Fruit fly (Drosophila melanogaster) whole organism, embryonic: Measurements from ENCODE around the gene CG31823.

Experiments used
- CG10462 ChIP-seq: fragments of 200-800 bp; sonication (Bioruptor generic); optimal IDR thresholded peaks from 2 replicates; lab custom pipeline; 2016; ENCODE audit warnings: missing biosample characterization, missing genetic modification characterization
- CG10565 ChIP-seq: fragments of 200-800 bp; sonication (Bioruptor generic); optimal IDR thresholded peaks from 3 replicates; lab custom pipeline; 2016; ENCODE audit warnings: missing biosample characterization, mild to moderate bottlenecking, missing genetic modification characterization
- CG14710 ChIP-seq: fragments of 200-800 bp; sonication (Bioruptor generic); optimal IDR thresholded peaks from 3 replicates; lab custom pipeline; 2019; ENCODE audit warnings: missing biosample characterization, mild to moderate bottlenecking, missing genetic modification characterization, moderate library complexity
- CG1603 ChIP-seq: fragments of 200-800 bp; sonication (Bioruptor generic); optimal IDR thresholded peaks from 2 replicates; lab custom pipeline; 2019; ENCODE audit warnings: missing biosample characterization, mild to moderate bottlenecking, missing genetic modification characterization, moderate library complexity
- CG17361 ChIP-seq: fragments of 200-800 bp; sonication (Bioruptor generic); IDR thresholded peaks from 3 replicates; pipeline ENCODE4 v1.3.6; 2022; ENCODE audit warnings: missing biosample characterization, missing genetic modification characterization
- CG17568 ChIP-seq: fragments of 200-800 bp; sonication (Bioruptor generic); optimal IDR thresholded peaks from 2 replicates; lab custom pipeline; 2018; ENCODE audit warnings: missing biosample characterization, mild to moderate bottlenecking, missing genetic modification characterization, moderate library complexity
- CG18011 ChIP-seq: fragments of 200-800 bp; sonication (Bioruptor generic); optimal IDR thresholded peaks from 2 replicates; lab custom pipeline; 2017; ENCODE audit warnings: missing biosample characterization, missing genetic modification characterization, mild to moderate bottlenecking, moderate library complexity, missing genotype
- CG2712 ChIP-seq: fragments of 200-800 bp; optimal IDR thresholded peaks from 3 replicates; lab custom pipeline; 2019; ENCODE audit warnings: missing biosample characterization, mild to moderate bottlenecking, missing genetic modification characterization, moderate library complexity
- CG30403 ChIP-seq: fragments of 200-800 bp; sonication (Bioruptor generic); optimal IDR thresholded peaks from 3 replicates; lab custom pipeline; 2016; ENCODE audit warnings: missing biosample characterization, missing genetic modification characterization
- CG32772 ChIP-seq: fragments of 200-800 bp; sonication (Bioruptor generic); IDR thresholded peaks from 2 replicates; pipeline ENCODE4 v1.3.6; 2022; ENCODE audit warnings: missing biosample characterization, missing genetic modification characterization
- CG33557 ChIP-seq: fragments of 200-800 bp; sonication (Bioruptor generic); optimal IDR thresholded peaks from 2 replicates; lab custom pipeline; 2019; ENCODE audit warnings: missing biosample characterization, mild to moderate bottlenecking, missing genetic modification characterization, moderate library complexity
- CG34376 ChIP-seq: fragments of 200-800 bp; sonication (Bioruptor generic); optimal IDR thresholded peaks from 2 replicates; lab custom pipeline; 2018; ENCODE audit warnings: missing biosample characterization, mild to moderate bottlenecking, missing genetic modification characterization
- CG3995 ChIP-seq: fragments of 200-800 bp; sonication (Bioruptor generic); optimal IDR thresholded peaks from 3 replicates; lab custom pipeline; 2016; ENCODE audit warnings: missing biosample characterization, missing genetic modification characterization
- CG4617 ChIP-seq: fragments of 200-800 bp; sonication (Bioruptor generic); optimal IDR thresholded peaks from 3 replicates; lab custom pipeline; 2016; ENCODE audit warnings: missing biosample characterization, missing genetic modification characterization, borderline replicate concordance
- CTCF ChIP-seq: fragments of 200-800 bp; sonication (Bioruptor generic); optimal IDR thresholded peaks from 2 replicates; lab custom pipeline; 2017; ENCODE audit warnings: missing biosample characterization, mild to moderate bottlenecking, missing genetic modification characterization, moderate library complexity
- Chrac-16 ChIP-seq: fragments of 200-800 bp; sonication (Bioruptor generic); optimal IDR thresholded peaks from 3 replicates; lab custom pipeline; 2016; ENCODE audit warnings: missing biosample characterization, missing genetic modification characterization
- CrebB ChIP-seq: fragments of 200-800 bp; sonication (Bioruptor generic); optimal IDR thresholded peaks from 3 replicates; lab custom pipeline; 2018; ENCODE audit warnings: missing biosample characterization, mild to moderate bottlenecking, missing genetic modification characterization
- Dad ChIP-seq: fragments of 200-800 bp; sonication (Bioruptor generic); optimal IDR thresholded peaks from 3 replicates; lab custom pipeline; 2016; ENCODE audit warnings: missing biosample characterization, missing genetic modification characterization
- Dip3 ChIP-seq: fragments of 200-800 bp; sonication (Bioruptor generic); optimal IDR thresholded peaks from 3 replicates; lab custom pipeline; 2016; ENCODE audit warnings: missing biosample characterization, missing genetic modification characterization
- HmgD ChIP-seq: fragments of 200-800 bp; sonication (Bioruptor generic); optimal IDR thresholded peaks from 3 replicates; lab custom pipeline; 2016; ENCODE audit warnings: missing biosample characterization, missing genetic modification characterization
- Hmx ChIP-seq: fragments of 200-800 bp; sonication (Bioruptor generic); optimal IDR thresholded peaks from 2 replicates; lab custom pipeline; 2016; ENCODE audit warnings: missing biosample characterization, missing genetic modification characterization
- Hr51 ChIP-seq, 2 experiments: fragments of 200-800 bp; sonication (Bioruptor generic); optimal IDR thresholded peaks; 2 replicates in 1 of 2; 3 replicates in 1 of 2; lab custom pipeline; 2016 to 2018; ENCODE audit warnings: missing biosample characterization in 2 of 2, missing genetic modification characterization in 2 of 2, mild to moderate bottlenecking in 1 of 2, moderate library complexity in 1 of 2
- Hr78 ChIP-seq, 2 experiments: fragments of 200-800 bp in 1 of 2; fragments of >200 bp in 1 of 2; sonication (Bioruptor generic) in 1 of 2; optimal IDR thresholded peaks; 2 replicates each; lab custom pipeline; 2017 to 2019; ENCODE audit warnings: missing biosample characterization in 2 of 2, missing genetic modification characterization in 2 of 2, mild to moderate bottlenecking in 1 of 2, moderate library complexity in 1 of 2
- Hsf ChIP-seq: fragments of 200-800 bp; sonication (Bioruptor generic); optimal IDR thresholded peaks from 3 replicates; lab custom pipeline; 2016; ENCODE audit warnings: missing biosample characterization, missing genetic modification characterization
- MTF-1 ChIP-seq: fragments of 200-800 bp; sonication (Bioruptor generic); optimal IDR thresholded peaks from 2 replicates; lab custom pipeline; 2018; ENCODE audit warnings: missing biosample characterization, mild to moderate bottlenecking, missing genetic modification characterization, borderline replicate concordance
- Med ChIP-seq: fragments of 200-800 bp; sonication (Bioruptor generic); peaks from one replicate; lab custom pipeline; 2016; ENCODE audit warnings: missing biosample characterization, missing genetic modification characterization, mild to moderate bottlenecking, inconsistent platforms, moderate library complexity
- Oli ChIP-seq: fragments of 200-800 bp; sonication (Bioruptor generic); optimal IDR thresholded peaks from 2 replicates; lab custom pipeline; 2018; ENCODE audit warnings: missing biosample characterization, mild to moderate bottlenecking, missing genetic modification characterization, moderate library complexity
- Poxn ChIP-seq: fragments of 200-800 bp; sonication (Bioruptor generic); IDR thresholded peaks from 2 replicates; pipeline ENCODE4 v1.3.6; 2022; ENCODE audit warnings: missing biosample characterization, missing genetic modification characterization
- Ptx1 ChIP-seq: fragments of 200-800 bp; sonication (Bioruptor generic); IDR thresholded peaks from 2 replicates; pipeline ENCODE4 v1.3.6; 2022; ENCODE audit warnings: missing biosample characterization, missing genetic modification characterization
- Sox100B ChIP-seq: fragments of 200-800 bp; sonication (Bioruptor generic); optimal IDR thresholded peaks from 3 replicates; lab custom pipeline; 2018; ENCODE audit warnings: missing biosample characterization, mild to moderate bottlenecking, missing genetic modification characterization
- Trl ChIP-seq, 3 experiments: fragments of >200 bp in 2 of 3; fragments of 200-800 bp in 1 of 3; sonication (Bioruptor generic) in 1 of 3; optimal IDR thresholded peaks; 2 replicates in 1 of 3; 3 replicates in 2 of 3; lab custom pipeline; 2016 to 2017; ENCODE audit warnings: missing biosample characterization in 1 of 3, missing genetic modification characterization in 1 of 3
- Usf ChIP-seq: fragments of 200-800 bp; sonication (Bioruptor generic); optimal IDR thresholded peaks from 2 replicates; lab custom pipeline; 2017; ENCODE audit warnings: missing genotype, missing biosample characterization, missing genetic modification characterization
- ash1 ChIP-seq: fragments of 200-800 bp; sonication (Bioruptor generic); optimal IDR thresholded peaks from 2 replicates; lab custom pipeline; 2018; ENCODE audit warnings: missing biosample characterization, mild to moderate bottlenecking, missing genetic modification characterization
- cato ChIP-seq: fragments of 200-800 bp; sonication (Bioruptor generic); optimal IDR thresholded peaks from 2 replicates; lab custom pipeline; 2016; ENCODE audit warnings: missing biosample characterization, missing genetic modification characterization, borderline replicate concordance
- chm ChIP-seq: fragments of 200-800 bp; sonication (Bioruptor generic); IDR thresholded peaks from 2 replicates; pipeline ENCODE4 v1.3.6; 2022; ENCODE audit warnings: missing biosample characterization, missing genetic modification characterization
- disco-r ChIP-seq: fragments of 200-800 bp; sonication (Bioruptor generic); optimal IDR thresholded peaks from 2 replicates; lab custom pipeline; 2016; ENCODE audit warnings: missing biosample characterization, missing genetic modification characterization
- ems ChIP-seq: fragments of 200-800 bp; sonication (Bioruptor generic); optimal IDR thresholded peaks from 3 replicates; lab custom pipeline; 2016; ENCODE audit warnings: missing biosample characterization, missing genetic modification characterization
- fu2 ChIP-seq: fragments of 200-800 bp; sonication (Bioruptor generic); optimal IDR thresholded peaks from 2 replicates; lab custom pipeline; 2016; ENCODE audit warnings: missing biosample characterization, missing genetic modification characterization
- gce ChIP-seq: fragments of 200-800 bp; sonication (Bioruptor generic); IDR thresholded peaks from 3 replicates; pipeline ENCODE4 v1.3.6; 2022; ENCODE audit warnings: missing biosample characterization, missing genetic modification characterization
- hbn ChIP-seq: fragments of 200-800 bp; sonication (Bioruptor generic); IDR thresholded peaks from 2 replicates; pipeline ENCODE4 v1.3.6; 2022; ENCODE audit warnings: missing biosample characterization, missing genetic modification characterization; ENCODE audit not compliant: partially characterized antibody
- hth ChIP-seq: fragments of >200 bp; optimal IDR thresholded peaks from 2 replicates; lab custom pipeline; 2017; ENCODE audit warnings: inconsistent platforms
- lab ChIP-seq: fragments of 200-800 bp; sonication (Bioruptor generic); optimal IDR thresholded peaks from 3 replicates; lab custom pipeline; 2017; ENCODE audit warnings: missing biosample characterization, missing genetic modification characterization, mild to moderate bottlenecking, moderate library complexity, missing genetic modification reagents
- nmo ChIP-seq: fragments of 200-800 bp; sonication (Bioruptor generic); optimal IDR thresholded peaks from 2 replicates; lab custom pipeline; 2018; ENCODE audit warnings: missing biosample characterization, mild to moderate bottlenecking, missing genetic modification characterization, moderate library complexity
- pho ChIP-seq: fragments of 200-800 bp; sonication (Bioruptor generic); optimal IDR thresholded peaks from 2 replicates; lab custom pipeline; 2016; ENCODE audit warnings: missing biosample characterization, missing genetic modification characterization
- sim ChIP-seq: fragments of 200-800 bp; sonication (Bioruptor generic); IDR thresholded peaks from 2 replicates; pipeline ENCODE4 v1.3.6; 2022; ENCODE audit warnings: missing biosample characterization, missing genetic modification characterization
- ssp ChIP-seq: fragments of 200-800 bp; sonication (Bioruptor generic); IDR thresholded peaks from 2 replicates; pipeline ENCODE4 v1.3.6; 2022; ENCODE audit warnings: missing biosample characterization, missing genetic modification characterization
- stc ChIP-seq: fragments of 200-800 bp; sonication (Bioruptor generic); IDR thresholded peaks from 2 replicates; pipeline ENCODE4 v1.3.6; 2022; ENCODE audit warnings: missing biosample characterization, missing genetic modification characterization
- usp ChIP-seq: fragments of >200 bp; optimal IDR thresholded peaks from 2 replicates; lab custom pipeline; 2017; ENCODE audit warnings: missing biosample characterization, missing genetic modification characterization
- wdn ChIP-seq: fragments of 200-800 bp; sonication (Bioruptor generic); IDR thresholded peaks from 2 replicates; pipeline ENCODE4 v1.3.6; 2022; ENCODE audit warnings: missing biosample characterization, missing genetic modification characterization

CG31823 gene

dm6 chr2L:15912901-15913673 lies 12.8 kb upstream of the CG31823 start (continued):
- TF ChIP-seq Med (GFP tag; lab: Kevin White, UChicago) (peak; percentile 86), Chrac-16 (GFP tag; lab: Kevin White, UChicago) (peak; percentile 38), Hr78 (GFP tag; optimal IDR thresholded peaks at IDR 0.05; lab: Kevin White, UChicago) (peak in 1 of 2 experiments; percentile 19), HmgD (peak; percentile 29), CTCF (GFP tag; lab: Kevin White, UChicago) (peak; percentile 48), CG1603 (tag; lab: Kevin White, UChicago) (peak; percentile 35), gce (GFP tag; lab: Robert Waterston, UW) (no peak), CG18011 (GFP tag; lab: Kevin White, UChicago) (no peak), CrebB (peak; percentile 16), Hr51 (GFP tag; optimal IDR thresholded peaks at IDR 0.05; lab: Kevin White, UChicago) (peak in 1 of 2 experiments; percentile 88), CG2712 (tag; lab: Kevin White, UChicago) (peak; percentile 90), cato (GFP tag; lab: Kevin White, UChicago) (no peak), Trl (optimal IDR thresholded peaks at IDR 0.05; lab: Kevin White, UChicago) (peak in 1 of 2 experiments; percentile 4), Trl (GFP tag; optimal IDR thresholded peaks at IDR 0.05; lab: Kevin White, UChicago) (no peak), CG30403 (GFP tag; lab: Kevin White, UChicago) (peak; percentile 80), ssp (GFP tag; lab: Robert Waterston, UW) (peak; percentile 48; the same call in 1 of the 2 replicates), disco-r (no peak), CG34376 (peak; percentile 94), Usf (GFP tag; lab: Kevin White, UChicago) (peak; percentile 64), wdn (no peak), pho (GFP tag; lab: Kevin White, UChicago) (peak; percentile 26), CG4617 (no peak), nmo (GFP tag; lab: Kevin White, UChicago) (peak; percentile 95), usp (GFP tag; lab: Kevin White, UChicago) (no peak), CG32772 (GFP tag; lab: Robert Waterston, UW) (0 out of 2 replicates have a peak, but pooled peaks have one; percentile 25), Hmx (GFP tag; lab: Kevin White, UChicago) (no peak), Oli (peak; percentile 88), MTF-1 (peak; percentile 18), CG10565 (no peak), Ptx1 (GFP tag; lab: Robert Waterston, UW) (peak; percentile 69), hbn (GFP tag; lab: Robert Waterston, UW) (no peak), ash1 (no peak), CG10462 (GFP tag; lab: Kevin White, UChicago) (peak; percentile 42), Poxn (no peak), ems (GFP tag; lab: Kevin White, UChicago) (no peak), hth (lab: Kevin White, UChicago) (no peak), CG33557 (peak; percentile 34), Dad (GFP tag; lab: Kevin White, UChicago) (no peak), fu2 (GFP tag; lab: Kevin White, UChicago) (no peak), Sox100B (GFP tag; lab: Kevin White, UChicago) (peak; percentile 94), lab (peak; percentile 60), stc (GFP tag; lab: Robert Waterston, UW) (no peak; the same call in 1 of the 2 replicates), CG14710 (tag; lab: Kevin White, UChicago) (peak; percentile 89), CG17568 (GFP tag; lab: Kevin White, UChicago) (no peak), sim (GFP tag; lab: Robert Waterston, UW) (no peak), chm (GFP tag; lab: Robert Waterston, UW) (peak; percentile 39; the same call in 1 of the 2 replicates), CG17361 (GFP tag; lab: Robert Waterston, UW) (peak; percentile 97), Hsf (GFP tag; lab: Kevin White, UChicago) (peak; percentile 8), Dip3 (GFP tag; lab: Kevin White, UChicago) (no peak), CG3995 (GFP tag; lab: Kevin White, UChicago) (no peak)
